Worm (Caenorhabditis elegans): ENCODE data around the gene gldi-11.

- TF ChIP-seq T22C8.4 (GFP tag; IDR thresholded peaks at IDR 0.05) = no peak
- no peak for TF ChIP-seq tab-1 (GFP tag; IDR thresholded peaks at IDR 0.05)
- TF ChIP-seq ztf-29 (GFP tag; IDR thresholded peaks at IDR 0.05) = no peak
- no peak for TF ChIP-seq cog-1 (tag; optimal IDR thresholded peaks at IDR 0.05)
- TF ChIP-seq ref-1 (GFP tag; conservative IDR thresholded peaks at IDR 0.05) = no peak
- no peak for TF ChIP-seq flt-1 (GFP tag; IDR thresholded peaks at IDR 0.05)
- TF ChIP-seq med-1 (GFP tag; optimal IDR thresholded peaks at IDR 0.05; ENCODE audit: insufficient read depth) = no peak
- no peak for TF ChIP-seq ztf-23 (GFP tag; IDR thresholded peaks at IDR 0.05)
- no peak for TF ChIP-seq klf-2 (GFP tag; conservative IDR thresholded peaks at IDR 0.05)
Measured at ce11 chrII:4935518-4935917, 10.1 kb downstream of the gldi-11 start, which contains the start of gene ZK546.5.

Data from whole organism, midembryonic.